Fruit fly (Drosophila melanogaster): ENCODE measurements around the gene Eogt.

Gene Eogt

dm6 chr2L:2402194-2402593 is 21.3 kb downstream of the Eogt start:
- TF ChIP-seq svp (GFP tag) (peak; percentile 41), CG16779 (tag; optimal IDR thresholded peaks at IDR 0.05) (no peak), CG32006 (GFP tag; optimal IDR thresholded peaks at IDR 0.05) (no peak), lz (GFP tag; optimal IDR thresholded peaks at IDR 0.05) (no peak), esn (GFP tag; optimal IDR thresholded peaks at IDR 0.05) (no peak), CG34406 (GFP tag; optimal IDR thresholded peaks at IDR 0.05) (no peak), Met (GFP tag; optimal IDR thresholded peaks at IDR 0.05) (no peak)

DNA sequence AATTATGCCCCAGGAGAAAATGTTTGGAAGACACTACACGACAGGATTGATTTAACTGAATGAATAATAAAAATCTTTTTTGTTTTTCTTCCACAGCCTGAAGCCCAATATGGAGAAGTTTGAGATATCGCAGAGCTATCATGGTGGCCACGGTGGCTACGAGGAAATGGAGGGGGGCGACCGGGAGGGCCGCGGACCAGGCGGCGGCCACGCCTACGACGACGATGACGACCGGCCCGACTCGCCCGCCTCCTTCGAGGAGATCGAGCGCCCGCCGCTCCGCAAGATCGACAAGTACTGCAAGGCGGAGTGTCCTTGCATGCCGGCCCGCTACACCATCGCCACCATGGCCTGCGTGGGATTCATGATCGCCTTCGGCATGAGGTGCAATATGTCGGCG is 23.7 kb downstream of the Eogt start:
- TF ChIP-seq CG1621 (tag; optimal IDR thresholded peaks at IDR 0.05) (no peak), Ets21C (GFP tag; optimal IDR thresholded peaks at IDR 0.05) (no peak), Hr39 (GFP tag; optimal IDR thresholded peaks at IDR 0.05) (no peak), CG11294 (GFP tag; IDR thresholded peaks at IDR 0.05) (no peak), spab (GFP tag; optimal IDR thresholded peaks at IDR 0.05) (no peak), CG6808 (GFP tag; optimal IDR thresholded peaks at IDR 0.05) (no peak), dsx (GFP tag; optimal IDR thresholded peaks at IDR 0.05; ENCODE audit: poor library complexity, severe bottlenecking) (no peak), CG8119 (GFP tag; IDR thresholded peaks at IDR 0.05) (no peak)

dm6 chr2L:2413093-2413492 is 32.2 kb downstream of the Eogt start:
- no peak for TF ChIP-seq Blimp-1 (GFP tag; optimal IDR thresholded peaks at IDR 0.05)
- no peak for TF ChIP-seq CG6276 (GFP tag; optimal IDR thresholded peaks at IDR 0.05)
- TF ChIP-seq Eip78C (GFP tag): no peak
- TF ChIP-seq CG10631 (GFP tag; optimal IDR thresholded peaks at IDR 0.05): no peak
- no peak for TF ChIP-seq Met (GFP tag; optimal IDR thresholded peaks at IDR 0.05)
- TF ChIP-seq CG8632 (GFP tag; optimal IDR thresholded peaks at IDR 0.05): no peak
- TF ChIP-seq Hr38 (GFP tag; optimal IDR thresholded peaks at IDR 0.05): peak; percentile 3
- peak; percentile 62 for TF ChIP-seq Gug (GFP tag; IDR thresholded peaks at IDR 0.05)
- no peak for TF ChIP-seq cyc (GFP tag; optimal IDR thresholded peaks at IDR 0.05)
- TF ChIP-seq Hr4 (GFP tag; optimal IDR thresholded peaks at IDR 0.05): peak; percentile 48
- peak; percentile 23 for TF ChIP-seq achi (GFP tag; optimal IDR thresholded peaks at IDR 0.05)
- peak; percentile 38 for TF ChIP-seq CG4318 (GFP tag; optimal IDR thresholded peaks at IDR 0.05)
- no peak for TF ChIP-seq fd85E (GFP tag; optimal IDR thresholded peaks at IDR 0.05)
- TF ChIP-seq CG11902 (GFP tag; optimal IDR thresholded peaks at IDR 0.05): no peak
- no peak for TF ChIP-seq vri (GFP tag; optimal IDR thresholded peaks at IDR 0.05)
- no peak for TF ChIP-seq lz (GFP tag; optimal IDR thresholded peaks at IDR 0.05)
- TF ChIP-seq topi (GFP tag; optimal IDR thresholded peaks at IDR 0.05): no peak
- TF ChIP-seq CG8119 (GFP tag; IDR thresholded peaks at IDR 0.05): peak; percentile 69
- TF ChIP-seq fd59A (GFP tag; optimal IDR thresholded peaks at IDR 0.05): no peak
- no peak for TF ChIP-seq Ets21C (GFP tag; optimal IDR thresholded peaks at IDR 0.05)
- TF ChIP-seq net (GFP tag; optimal IDR thresholded peaks at IDR 0.05): no peak
- no peak for TF ChIP-seq CG3032 (tag; optimal IDR thresholded peaks at IDR 0.05)
- no peak for TF ChIP-seq Ets96B (tag; optimal IDR thresholded peaks at IDR 0.05)
- no peak for TF ChIP-seq CG31627 (GFP tag; optimal IDR thresholded peaks at IDR 0.05)
- no peak for TF ChIP-seq salr (GFP tag; optimal IDR thresholded peaks at IDR 0.05)
- no peak; the same call in 1 of the 2 replicates for TF ChIP-seq CG15336 (GFP tag; IDR thresholded peaks at IDR 0.05)
- no peak for TF ChIP-seq Smox (GFP tag; optimal IDR thresholded peaks at IDR 0.05)
- TF ChIP-seq esn (GFP tag; optimal IDR thresholded peaks at IDR 0.05): no peak
- TF ChIP-seq acj6 (GFP tag; optimal IDR thresholded peaks at IDR 0.05): no peak
- no peak for TF ChIP-seq Eip93F (GFP tag; optimal IDR thresholded peaks at IDR 0.05)
- peak; percentile 87 for TF ChIP-seq eg (GFP tag; IDR thresholded peaks at IDR 0.05)
- TF ChIP-seq Sox14 (GFP tag; optimal IDR thresholded peaks at IDR 0.05): no peak
- TF ChIP-seq fkh (GFP tag; optimal IDR thresholded peaks at IDR 0.05): no peak
- TF ChIP-seq CG6163 (GFP tag; IDR thresholded peaks at IDR 0.05): no peak
- no peak for TF ChIP-seq spab (GFP tag; optimal IDR thresholded peaks at IDR 0.05)
- no peak for TF ChIP-seq CG7368 (GFP tag; optimal IDR thresholded peaks at IDR 0.05)
- TF ChIP-seq CG3919 (GFP tag; optimal IDR thresholded peaks at IDR 0.05): no peak
- TF ChIP-seq CG8319 (GFP tag; optimal IDR thresholded peaks at IDR 0.05): no peak
- TF ChIP-seq Sox15 (GFP tag; optimal IDR thresholded peaks at IDR 0.05): no peak
- no peak for TF ChIP-seq Sox102F (GFP tag; optimal IDR thresholded peaks at IDR 0.05)
- TF ChIP-seq CG11294 (GFP tag; IDR thresholded peaks at IDR 0.05): peak; percentile 59; the same call in 1 of the 2 replicates
- no peak for TF ChIP-seq CG16779 (tag; optimal IDR thresholded peaks at IDR 0.05)
- no peak for TF ChIP-seq Hr39 (GFP tag; optimal IDR thresholded peaks at IDR 0.05)
